Fruit fly (Drosophila melanogaster): ENCODE results near the gene rump.
A peak's percentile ranks its signal among the peaks of the same experiment; 100 is the strongest.

rump gene

DNA sequence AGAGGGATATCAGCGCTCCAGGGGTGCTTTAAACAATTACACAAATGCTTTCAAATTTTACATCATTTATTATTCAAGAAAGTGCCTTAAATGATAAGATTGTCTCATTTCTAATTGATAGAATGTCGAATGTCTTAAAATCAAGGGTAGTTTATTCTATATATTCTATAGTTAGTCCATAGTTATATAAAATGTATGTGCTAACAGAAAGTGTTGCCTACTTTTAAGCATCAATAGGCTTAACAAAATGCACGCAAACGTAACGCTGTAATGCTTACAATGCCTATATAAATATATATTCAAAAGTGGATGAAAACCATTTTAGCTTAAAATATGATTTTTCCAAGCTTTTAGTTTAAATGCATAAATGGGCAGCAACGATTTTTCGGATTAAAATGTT is 22.2 kb downstream of the rump start:
- TF ChIP-seq tx (GFP tag; optimal IDR thresholded peaks at IDR 0.05) (no peak), CG7556 (GFP tag; optimal IDR thresholded peaks at IDR 0.05) (peak; percentile 57), CG15696 (tag; optimal IDR thresholded peaks at IDR 0.05) (no peak), Ets97D (GFP tag; optimal IDR thresholded peaks at IDR 0.05) (no peak), CG18599 (GFP tag; optimal IDR thresholded peaks at IDR 0.05) (no peak), Ptx1 (GFP tag; IDR thresholded peaks at IDR 0.05) (no peak), CG7745 (tag; optimal IDR thresholded peaks at IDR 0.05) (no peak), CG3407 (GFP tag; optimal IDR thresholded peaks at IDR 0.05) (no peak), CG11456 (GFP tag; IDR thresholded peaks at IDR 0.05) (no peak), CG5953 (GFP tag; IDR thresholded peaks at IDR 0.05) (no peak), Hand (GFP tag; optimal IDR thresholded peaks at IDR 0.05) (peak; percentile 56), CG6689 (GFP tag; IDR thresholded peaks at IDR 0.05) (no peak), yki (optimal IDR thresholded peaks at IDR 0.05) (no peak), CG7372 (GFP tag; IDR thresholded peaks at IDR 0.05) (no peak), CG10543 (GFP tag; optimal IDR thresholded peaks at IDR 0.05) (no peak), bab2 (GFP tag; optimal IDR thresholded peaks at IDR 0.05) (no peak), Nf-YC (tag; optimal IDR thresholded peaks at IDR 0.05) (peak; percentile 14), PHDP (tag; optimal IDR thresholded peaks at IDR 0.05) (no peak), CG13775 (GFP tag; optimal IDR thresholded peaks at IDR 0.05) (no peak), phol (tag; optimal IDR thresholded peaks at IDR 0.05) (no peak), Hey (tag; optimal IDR thresholded peaks at IDR 0.05) (no peak), corto (GFP tag; optimal IDR thresholded peaks at IDR 0.05) (no peak), mam (GFP tag; optimal IDR thresholded peaks at IDR 0.05) (no peak), CG3281 (GFP tag; optimal IDR thresholded peaks at IDR 0.05) (peak; percentile 12), CG7357 (GFP tag; IDR thresholded peaks at IDR 0.05) (no peak), disco-r (GFP tag; optimal IDR thresholded peaks at IDR 0.05) (no peak), Hmr (GFP tag; optimal IDR thresholded peaks at IDR 0.05) (peak; percentile 26), CG11504 (tag; optimal IDR thresholded peaks at IDR 0.05) (peak; percentile 50), CG34376 (GFP tag; optimal IDR thresholded peaks at IDR 0.05) (no peak), Neu2 (GFP tag; optimal IDR thresholded peaks at IDR 0.05; ENCODE audit: borderline replicate concordance) (no peak), CoRest (tag; optimal IDR thresholded peaks at IDR 0.05) (peak; percentile 25), sqz (GFP tag; optimal IDR thresholded peaks at IDR 0.05) (no peak), pita (GFP tag; optimal IDR thresholded peaks at IDR 0.05) (no peak), grau (tag; optimal IDR thresholded peaks at IDR 0.05) (peak; percentile 27), sna (GFP tag; IDR thresholded peaks at IDR 0.05; ENCODE audit: partially characterized antibody) (no peak), pros (GFP tag; optimal IDR thresholded peaks at IDR 0.05) (no peak), CG14441 (GFP tag; IDR thresholded peaks at IDR 0.05) (no peak), pzg (GFP tag; optimal IDR thresholded peaks at IDR 0.05) (no peak), CG12236 (GFP tag; optimal IDR thresholded peaks at IDR 0.05) (no peak), hth (optimal IDR thresholded peaks at IDR 0.05) (no peak), tll (GFP tag; optimal IDR thresholded peaks at IDR 0.05) (no peak), hbn (GFP tag; IDR thresholded peaks at IDR 0.05; ENCODE audit: partially characterized antibody) (no peak), row (GFP tag; IDR thresholded peaks at IDR 0.05) (no peak), CG1602 (GFP tag; optimal IDR thresholded peaks at IDR 0.05) (no peak), tio (GFP tag; optimal IDR thresholded peaks at IDR 0.05) (no peak), Dip3 (GFP tag; optimal IDR thresholded peaks at IDR 0.05) (no peak), CG12942 (GFP tag; optimal IDR thresholded peaks at IDR 0.05) (no peak), HLH3B (GFP tag; IDR thresholded peaks at IDR 0.05) (no peak), BtbVII (GFP tag; optimal IDR thresholded peaks at IDR 0.05) (no peak), CG8765 (GFP tag; IDR thresholded peaks at IDR 0.05) (no peak), CG12659 (GFP tag; optimal IDR thresholded peaks at IDR 0.05) (peak; percentile 5), CG18619 (GFP tag; optimal IDR thresholded peaks at IDR 0.05) (peak; percentile 18)
